Fruit fly (Drosophila melanogaster) whole organism, embryonic: Measurements from ENCODE around the gene Pbgs.

Source experiments
- ATbp ChIP-seq: fragments of 200-800 bp; sonication (Bioruptor generic); optimal IDR thresholded peaks from 2 replicates; lab custom pipeline; 2017; ENCODE audit warnings: missing biosample characterization, mild to moderate bottlenecking, missing genetic modification characterization, missing genetic modification reagents
- BtbVII ChIP-seq: fragments of 200-800 bp; sonication (Bioruptor generic); optimal IDR thresholded peaks from 3 replicates; lab custom pipeline; 2017; ENCODE audit warnings: missing biosample characterization, mild to moderate bottlenecking, missing genetic modification characterization
- Bteb2 ChIP-seq: fragments of 200-800 bp; sonication (Bioruptor generic); optimal IDR thresholded peaks from 2 replicates; lab custom pipeline; 2016; ENCODE audit warnings: missing biosample characterization, missing genetic modification characterization
- CG12219 ChIP-seq: fragments of 200-800 bp; sonication (Bioruptor generic); optimal IDR thresholded peaks from 3 replicates; lab custom pipeline; 2018; ENCODE audit warnings: missing biosample characterization, mild to moderate bottlenecking, missing genetic modification characterization
- CG13624 ChIP-seq: fragments of 200-800 bp; sonication (Bioruptor generic); optimal IDR thresholded peaks from 2 replicates; lab custom pipeline; 2016; ENCODE audit warnings: missing biosample characterization, missing genetic modification characterization
- CG14441 ChIP-seq: fragments of 200-800 bp; sonication (Bioruptor generic); IDR thresholded peaks from 2 replicates; pipeline ENCODE4 v1.3.6; 2022; ENCODE audit warnings: missing biosample characterization, missing genetic modification characterization
- CG14667 ChIP-seq: fragments of 200-800 bp; sonication (Bioruptor generic); IDR thresholded peaks from 2 replicates; pipeline ENCODE4 v1.3.6; 2022; ENCODE audit warnings: missing biosample characterization, missing genetic modification characterization
- CG30020 ChIP-seq: fragments of 200-800 bp; optimal IDR thresholded peaks from 2 replicates; lab custom pipeline; 2019; ENCODE audit warnings: missing biosample characterization, mild to moderate bottlenecking, missing genetic modification characterization, moderate library complexity
- CG31388 ChIP-seq: fragments of 200-800 bp; sonication (Bioruptor generic); optimal IDR thresholded peaks from 2 replicates; lab custom pipeline; 2016; ENCODE audit warnings: missing biosample characterization, missing genetic modification characterization
- CG32532 ChIP-seq: fragments of 200-800 bp; sonication (Bioruptor generic); IDR thresholded peaks from 2 replicates; pipeline ENCODE4 v1.3.6; 2022; ENCODE audit warnings: missing biosample characterization, missing genetic modification characterization
- CG43689 ChIP-seq: fragments of 200-800 bp; sonication (Bioruptor generic); IDR thresholded peaks from 2 replicates; pipeline ENCODE4 v1.3.6; 2022; ENCODE audit warnings: missing biosample characterization, missing genetic modification characterization
- CG6175 ChIP-seq: fragments of 200-800 bp; sonication (Bioruptor generic); IDR thresholded peaks from 3 replicates; pipeline ENCODE4 v1.3.6; 2022; ENCODE audit warnings: missing biosample characterization, missing genetic modification characterization
- CG6813 ChIP-seq: fragments of 200-800 bp; sonication (Bioruptor generic); optimal IDR thresholded peaks from 2 replicates; lab custom pipeline; 2017; ENCODE audit warnings: missing biosample characterization, missing genetic modification characterization, mild to moderate bottlenecking, moderate library complexity, missing genetic modification reagents
- CG7271 ChIP-seq: fragments of 200-800 bp; sonication (Bioruptor generic); optimal IDR thresholded peaks from 2 replicates; lab custom pipeline; 2018; ENCODE audit warnings: missing biosample characterization, mild to moderate bottlenecking, missing genetic modification characterization, moderate library complexity
- CG7987 ChIP-seq: fragments of 200-800 bp; sonication (Bioruptor generic); optimal IDR thresholded peaks from 2 replicates; lab custom pipeline; 2018; ENCODE audit warnings: missing biosample characterization, mild to moderate bottlenecking, missing genetic modification characterization, moderate library complexity
- CG9817 ChIP-seq: fragments of 200-800 bp; sonication (Bioruptor generic); optimal IDR thresholded peaks from 2 replicates; lab custom pipeline; 2018; ENCODE audit warnings: missing biosample characterization, mild to moderate bottlenecking, missing genetic modification characterization, moderate library complexity
- CrebB ChIP-seq: fragments of 200-800 bp; sonication (Bioruptor generic); optimal IDR thresholded peaks from 3 replicates; lab custom pipeline; 2018; ENCODE audit warnings: missing biosample characterization, mild to moderate bottlenecking, missing genetic modification characterization
- Dbx ChIP-seq: fragments of 200-800 bp; sonication (Bioruptor generic); IDR thresholded peaks from 3 replicates; pipeline ENCODE4 v1.3.6; 2022; ENCODE audit warnings: missing biosample characterization, missing genetic modification characterization
- Doc3 ChIP-seq: fragments of 200-800 bp; sonication (Bioruptor generic); IDR thresholded peaks from 3 replicates; pipeline ENCODE4 v1.3.6; 2022; ENCODE audit warnings: missing biosample characterization, missing genetic modification characterization; ENCODE audit not compliant: partially characterized antibody
- E2f2 ChIP-seq: fragments of 200-800 bp; sonication (Bioruptor generic); IDR thresholded peaks from 2 replicates; pipeline ENCODE4 v1.3.6; 2022; ENCODE audit warnings: missing biosample characterization, missing genetic modification characterization
- Fer3 ChIP-seq: fragments of 200-800 bp; sonication (Bioruptor generic); optimal IDR thresholded peaks from 2 replicates; lab custom pipeline; 2018; ENCODE audit warnings: missing biosample characterization, mild to moderate bottlenecking, missing genetic modification characterization, moderate library complexity
- GATAe ChIP-seq: fragments of 200-800 bp; sonication (Bioruptor generic); conservative IDR thresholded peaks from 2 replicates; pipeline ENCODE4 v1.3.6; 2022; ENCODE audit warnings: missing biosample characterization, missing genetic modification characterization
- H15 ChIP-seq: fragments of 200-800 bp; sonication (Bioruptor generic); IDR thresholded peaks from 3 replicates; pipeline ENCODE4 v1.3.6; 2022; ENCODE audit warnings: missing biosample characterization, missing genetic modification characterization
- Hmr ChIP-seq: fragments of 200-800 bp; sonication (Bioruptor generic); optimal IDR thresholded peaks from 3 replicates; lab custom pipeline; 2017; ENCODE audit warnings: mild to moderate bottlenecking, missing biosample characterization, missing genetic modification reagents, missing genetic modification characterization
- Hr51 ChIP-seq, 2 experiments: fragments of 200-800 bp; sonication (Bioruptor generic); optimal IDR thresholded peaks; 2 replicates in 1 of 2; 3 replicates in 1 of 2; lab custom pipeline; 2016 to 2018; ENCODE audit warnings: missing biosample characterization in 2 of 2, missing genetic modification characterization in 2 of 2, mild to moderate bottlenecking in 1 of 2, moderate library complexity in 1 of 2
- Lim3 ChIP-seq: fragments of 200-800 bp; sonication (Bioruptor generic); IDR thresholded peaks from 2 replicates; pipeline ENCODE4 v1.3.6; 2022; ENCODE audit warnings: missing biosample characterization, missing genetic modification characterization
- Neu2 ChIP-seq: fragments of 200-800 bp; sonication (Bioruptor generic); optimal IDR thresholded peaks from 3 replicates; lab custom pipeline; 2016; ENCODE audit warnings: missing biosample characterization, missing genetic modification characterization, borderline replicate concordance
- Oaz ChIP-seq: fragments of 200-800 bp; sonication (Bioruptor generic); IDR thresholded peaks from 2 replicates; pipeline ENCODE4 v1.3.6; 2022; ENCODE audit warnings: missing biosample characterization, missing genetic modification characterization
- Opbp ChIP-seq: fragments of 200-800 bp; sonication (Bioruptor generic); IDR thresholded peaks from 3 replicates; pipeline ENCODE4 v1.3.6; 2022; ENCODE audit warnings: missing biosample characterization, missing genetic modification characterization; ENCODE audit not compliant: partially characterized antibody
- Tbp ChIP-seq: fragments of >200 bp; optimal IDR thresholded peaks from 2 replicates; lab custom pipeline; 2018; ENCODE audit warnings: missing biosample characterization, missing genetic modification characterization
- Trl ChIP-seq, 3 experiments: fragments of >200 bp in 2 of 3; fragments of 200-800 bp in 1 of 3; sonication (Bioruptor generic) in 1 of 3; optimal IDR thresholded peaks; 2 replicates in 1 of 3; 3 replicates in 2 of 3; lab custom pipeline; 2016 to 2017; ENCODE audit warnings: missing biosample characterization in 1 of 3, missing genetic modification characterization in 1 of 3
- ap ChIP-seq: fragments of 200-800 bp; sonication (Bioruptor generic); IDR thresholded peaks from 2 replicates; pipeline ENCODE4 v1.3.6; 2022; ENCODE audit warnings: missing biosample characterization, missing genetic modification characterization
- ara ChIP-seq: fragments of 200-800 bp; sonication (Bioruptor generic); IDR thresholded peaks from 2 replicates; pipeline ENCODE4 v1.3.6; 2022; ENCODE audit warnings: missing biosample characterization, missing genetic modification characterization
- ase ChIP-seq: fragments of 200-800 bp; sonication (Bioruptor generic); IDR thresholded peaks from 3 replicates; pipeline ENCODE4 v1.3.6; 2022; ENCODE audit warnings: missing biosample characterization, missing genetic modification characterization
- ato ChIP-seq: fragments of 200-800 bp; sonication (Bioruptor generic); IDR thresholded peaks from 2 replicates; pipeline ENCODE4 v1.3.6; 2022; ENCODE audit warnings: missing biosample characterization, missing genetic modification characterization; ENCODE audit not compliant: partially characterized antibody
- bbx ChIP-seq: fragments of 200-800 bp; sonication (Bioruptor generic); IDR thresholded peaks from 2 replicates; pipeline ENCODE4 v1.3.6; 2022; ENCODE audit warnings: missing biosample characterization, missing genetic modification characterization; ENCODE audit not compliant: partially characterized antibody
- bigmax ChIP-seq: fragments of 200-800 bp; sonication (Bioruptor generic); optimal IDR thresholded peaks from 2 replicates; lab custom pipeline; 2018; ENCODE audit warnings: missing biosample characterization, mild to moderate bottlenecking, missing genetic modification characterization
- bowl ChIP-seq: fragments of 200-800 bp; sonication (Bioruptor generic); IDR thresholded peaks from 2 replicates; pipeline ENCODE4 v1.3.6; 2022; ENCODE audit warnings: missing biosample characterization, missing genetic modification characterization
- dmrt99B ChIP-seq: fragments of 200-800 bp; sonication (Bioruptor generic); optimal IDR thresholded peaks from 2 replicates; lab custom pipeline; 2018; ENCODE audit warnings: missing biosample characterization, mild to moderate bottlenecking, missing genetic modification characterization, moderate library complexity
- ewg ChIP-seq: fragments of 200-800 bp; sonication (Bioruptor generic); optimal IDR thresholded peaks from 3 replicates; lab custom pipeline; 2017; ENCODE audit warnings: mild to moderate bottlenecking, missing biosample characterization, missing genetic modification reagents, missing genetic modification characterization
- ken ChIP-seq: fragments of 200-800 bp; sonication (Bioruptor generic); IDR thresholded peaks from 3 replicates; pipeline ENCODE4 v1.3.6; 2022; ENCODE audit warnings: missing biosample characterization, missing genetic modification characterization
- pan ChIP-seq, 4 experiments: fragments of >200 bp in 3 of 4; fragments of 200-800 bp in 1 of 4; sonication (Bioruptor generic) in 1 of 4; optimal IDR thresholded peaks in 3 of 4; IDR thresholded peaks in 1 of 4; 2 replicates each; pipeline versions ENCODE4 v1.3.6 to Lab custom; 2017 to 2022; ENCODE audit warnings: missing biosample characterization in 2 of 4, missing genetic modification characterization in 2 of 4, mixed read lengths in 1 of 4
- pfk ChIP-seq: fragments of 200-800 bp; sonication (Bioruptor generic); optimal IDR thresholded peaks from 2 replicates; lab custom pipeline; 2018; ENCODE audit warnings: missing biosample characterization, mild to moderate bottlenecking, missing genetic modification characterization, moderate library complexity
- sna ChIP-seq: fragments of 200-800 bp; sonication (Bioruptor generic); IDR thresholded peaks from 2 replicates; pipeline ENCODE4 v1.3.6; 2022; ENCODE audit warnings: missing biosample characterization, missing genetic modification characterization; ENCODE audit not compliant: partially characterized antibody
- trh ChIP-seq: fragments of 200-800 bp; sonication (Bioruptor generic); optimal IDR thresholded peaks from 2 replicates; lab custom pipeline; 2016; ENCODE audit warnings: missing biosample characterization, missing genetic modification characterization
- vnd ChIP-seq: fragments of 200-800 bp; sonication (Bioruptor generic); IDR thresholded peaks from 3 replicates; pipeline ENCODE4 v1.3.6; 2022; ENCODE audit warnings: missing biosample characterization, missing genetic modification characterization; ENCODE audit not compliant: partially characterized antibody
- yki ChIP-seq: fragments of >200 bp; optimal IDR thresholded peaks from 3 replicates; lab custom pipeline; 2018
- z ChIP-seq: fragments of 200-800 bp; sonication (Bioruptor generic); IDR thresholded peaks from 3 replicates; pipeline ENCODE4 v1.3.6; 2022; ENCODE audit warnings: missing biosample characterization, missing genetic modification characterization
- zfh2 ChIP-seq: fragments of 200-800 bp; sonication (Bioruptor generic); optimal IDR thresholded peaks from 2 replicates; lab custom pipeline; 2016; ENCODE audit warnings: missing biosample characterization, missing genetic modification characterization

The Pbgs gene

DNA sequence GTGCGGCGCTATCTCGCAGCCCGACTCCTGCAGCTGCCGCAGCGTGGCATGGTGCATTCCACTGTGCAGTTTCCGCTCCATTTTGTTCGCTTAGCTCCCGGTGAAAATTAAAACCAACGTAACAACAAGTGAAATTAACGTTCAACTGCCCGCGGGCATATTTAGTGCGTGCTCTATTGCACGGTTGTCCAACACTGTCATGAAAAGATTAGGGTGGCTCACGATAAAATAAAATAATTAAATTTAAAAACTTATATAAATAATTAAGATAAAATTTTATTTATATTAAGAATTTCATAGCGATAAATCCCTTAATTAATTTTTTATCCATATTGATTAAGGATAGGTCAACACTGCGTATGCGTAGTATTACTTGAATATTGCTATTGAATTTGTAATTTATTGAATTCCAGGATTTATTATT, at the start of gene Pbgs (continued):
- TF ChIP-seq CG12219 (GFP tag; lab: Kevin White, UChicago) (no peak), GATAe (GFP tag; lab: Robert Waterston, UW) (no peak), Lim3 (no peak), CG6175 (GFP tag; lab: Robert Waterston, UW) (no peak), CG9817 (tag; lab: Kevin White, UChicago) (peak; percentile 21), Hr51 (GFP tag; optimal IDR thresholded peaks at IDR 0.05; lab: Kevin White, UChicago) (peak in 1 of 2 experiments; percentile 29), ATbp (GFP tag; lab: Kevin White, UChicago) (peak; percentile 34), zfh2 (GFP tag; lab: Kevin White, UChicago) (no peak), Tbp (GFP tag; lab: Kevin White, UChicago) (no peak), Trl (optimal IDR thresholded peaks at IDR 0.05; lab: Kevin White, UChicago) (no peak), Trl (GFP tag; optimal IDR thresholded peaks at IDR 0.05; lab: Kevin White, UChicago) (no peak), CG13624 (no peak), CG7987 (GFP tag; lab: Kevin White, UChicago) (peak; percentile 2), CG30020 (no peak), CG31388 (GFP tag; lab: Kevin White, UChicago) (no peak), dmrt99B (peak; percentile 72), bbx (GFP tag; lab: Robert Waterston, UW) (0 out of 2 replicates have a peak, but pooled peaks have one; percentile 23), E2f2 (GFP tag; lab: Robert Waterston, UW) (peak; percentile 55), bowl (GFP tag; lab: Robert Waterston, UW) (no peak), ase (no peak), Dbx (GFP tag; lab: Robert Waterston, UW) (peak; percentile 35; the same call in 1 of the 3 replicates), Fer3 (tag; lab: Kevin White, UChicago) (peak; percentile 70), CG14441 (GFP tag; lab: Robert Waterston, UW) (0 out of 2 replicates have a peak, but pooled peaks have one; percentile 21), Bteb2 (GFP tag; lab: Kevin White, UChicago) (no peak), yki (lab: Kevin White, UChicago) (no peak), Doc3 (GFP tag; lab: Robert Waterston, UW) (no peak), ken (GFP tag; lab: Robert Waterston, UW) (peak; percentile 46; the same call in 1 of the 3 replicates), CG14667 (no peak), CrebB (no peak), H15 (GFP tag; lab: Robert Waterston, UW) (no peak), CG43689 (GFP tag; lab: Robert Waterston, UW) (no peak), ap (GFP tag; lab: Robert Waterston, UW) (no peak), pfk (GFP tag; lab: Kevin White, UChicago) (no peak), ato (GFP tag; lab: Robert Waterston, UW) (0 out of 2 replicates have a peak, but pooled peaks have one; percentile 24), CG32532 (GFP tag; lab: Robert Waterston, UW) (peak; percentile 64), trh (GFP tag; lab: Kevin White, UChicago) (no peak), Oaz (GFP tag; lab: Robert Waterston, UW) (no peak), BtbVII (GFP tag; lab: Kevin White, UChicago) (peak; percentile 53), Neu2 (GFP tag; lab: Kevin White, UChicago) (no peak), sna (GFP tag; lab: Robert Waterston, UW) (no peak), CG7271 (tag; lab: Kevin White, UChicago) (peak; percentile 72), bigmax (GFP tag; lab: Kevin White, UChicago) (no peak), vnd (no peak), ara (GFP tag; lab: Robert Waterston, UW) (no peak), Hmr (GFP tag; lab: Kevin White, UChicago) (peak; percentile 47), pan (optimal IDR thresholded peaks at IDR 0.05; lab: Kevin White, UChicago) (no peak), pan (GFP tag; optimal IDR thresholded peaks at IDR 0.05 in 1 of 2, IDR thresholded peaks at IDR 0.05 in 1 of 2) (peak in 1 of 2 experiments; percentile 64), Opbp (GFP tag; lab: Robert Waterston, UW) (peak; percentile 37; the same call in 1 of the 3 replicates), CG6813 (GFP tag; lab: Kevin White, UChicago) (peak; percentile 62), ewg (GFP tag; lab: Kevin White, UChicago) (no peak), z (no peak)
